Worm (Caenorhabditis elegans) whole organism, midembryonic: ENCODE results near the gene C53A5.17.

Experiments used
- cog-1 ChIP-seq: sonication (generic microtip); optimal IDR thresholded peaks from 2 replicates; lab custom pipeline; 2016; ENCODE audit warnings: missing genetic modification characterization, missing compliant biosample characterization
- flt-1 ChIP-seq: fragments of 200-800 bp; sonication (Bioruptor generic); IDR thresholded peaks from 2 replicates; pipeline ENCODE4 v1.3.6; 2022; ENCODE audit warnings: missing genetic modification characterization, missing compliant biosample characterization

- no peak for TF ChIP-seq cog-1 (tag; lab: Kevin White, UChicago)
- TF ChIP-seq flt-1: no peak
Observed at ce11 chrV:14519268-14519667, 1.6 kb downstream of the C53A5.17 start, which contains the start of gene R02D5.8.
